Worm (Caenorhabditis elegans): ENCODE data around the gene grl-21.

- TF ChIP-seq hnd-1 (tag; optimal IDR thresholded peaks at IDR 0.05), result no peak
- TF ChIP-seq pes-1 (GFP tag; IDR thresholded peaks at IDR 0.05), result no peak
- no peak for TF ChIP-seq tra-4 (tag; optimal IDR thresholded peaks at IDR 0.05)
These were observed 7.2 kb downstream of the grl-21 start, which contains the start of gene T25B9.3 for ce11 chrIV:10744475-10744874.
